Worm (Caenorhabditis elegans) whole organism, L1 larva: ENCODE data around the gene Y43F8C.23.
A peak's percentile ranks its signal among the peaks of the same experiment; 100 is the strongest.

Experiments used
- F16B12.6 ChIP-seq: fragments of 150-350 bp; optimal IDR thresholded peaks from 2 replicates; lab custom pipeline; 2014; ENCODE audit warnings: missing biosample characterization, missing genetic modification characterization
- alr-1 ChIP-seq: fragments of 200-800 bp; sonication (Bioruptor generic); optimal IDR thresholded peaks from 2 replicates; lab custom pipeline; 2018; ENCODE audit warnings: borderline replicate concordance, mild to moderate bottlenecking, missing genetic modification characterization, missing compliant biosample characterization
- aly-2 ChIP-seq: fragments of 150-350 bp; optimal IDR thresholded peaks from 2 replicates; lab custom pipeline; 2014; ENCODE audit warnings: missing biosample characterization, missing genetic modification characterization
- blmp-1 ChIP-seq: fragments of 150-350 bp; optimal IDR thresholded peaks from 2 replicates; lab custom pipeline; 2014; ENCODE audit warnings: missing biosample characterization, missing genetic modification characterization
- ceh-88 ChIP-seq: fragments of 200-800 bp; sonication (Bioruptor generic); IDR thresholded peaks from 2 replicates; pipeline ENCODE4 v1.3.6; 2022; ENCODE audit warnings: missing genetic modification characterization, missing compliant biosample characterization
- ces-1 ChIP-seq: fragments of 150-350 bp; optimal IDR thresholded peaks from 2 replicates; lab custom pipeline; 2014; ENCODE audit warnings: missing biosample characterization, missing genetic modification reagents, missing genetic modification characterization
- dpl-1 ChIP-seq, 3 experiments: fragments of 150-350 bp in 2 of 3; sonication (generic microtip) in 1 of 3; optimal IDR thresholded peaks; 2 replicates each; lab custom pipeline; 2014 to 2017; ENCODE audit warnings: missing biosample characterization in 3 of 3, missing genetic modification characterization in 3 of 3, missing genetic modification reagents in 3 of 3
- dsc-1 ChIP-seq: sonication (generic microtip); optimal IDR thresholded peaks from 2 replicates; lab custom pipeline; 2016; ENCODE audit warnings: mild to moderate bottlenecking, missing genetic modification characterization, missing compliant biosample characterization
- efl-1 ChIP-seq, 4 experiments: fragments of 150-350 bp; optimal IDR thresholded peaks in 3 of 4; peaks in 1 of 4; 1 replicate in 1 of 4; 2 replicates in 3 of 4; lab custom pipeline; 2014; ENCODE audit warnings: missing biosample characterization in 2 of 4, missing genetic modification characterization in 2 of 4, missing genetic modification reagents in 2 of 4
- elt-3 ChIP-seq, 6 experiments: fragments of 150-350 bp in 1 of 6; sonication (generic microtip); optimal IDR thresholded peaks; 2 replicates each; lab custom pipeline; 2017 to 2018; ENCODE audit warnings: missing biosample characterization in 6 of 6, missing genetic modification characterization in 6 of 6, inconsistent platforms in 1 of 6
- fkh-10 ChIP-seq: sonication (generic microtip); optimal IDR thresholded peaks from 2 replicates; lab custom pipeline; 2017; ENCODE audit warnings: missing biosample characterization, missing genetic modification reagents, missing genetic modification characterization
- hlh-17 ChIP-seq: fragments of 200-800 bp; sonication (Bioruptor generic); optimal IDR thresholded peaks from 2 replicates; lab custom pipeline; 2018; ENCODE audit warnings: missing genetic modification characterization, mild to moderate bottlenecking, missing compliant biosample characterization, moderate library complexity, borderline replicate concordance
- hlh-4 ChIP-seq: sonication (generic microtip); optimal IDR thresholded peaks from 2 replicates; lab custom pipeline; 2016; ENCODE audit warnings: mild to moderate bottlenecking, missing genetic modification characterization, missing compliant biosample characterization
- hpl-2 ChIP-seq: fragments of 150-350 bp; optimal IDR thresholded peaks from 2 replicates; lab custom pipeline; 2014; ENCODE audit warnings: missing biosample characterization, missing genetic modification reagents, missing genetic modification characterization
- jun-1 ChIP-seq: fragments of 150-350 bp; optimal IDR thresholded peaks from 2 replicates; lab custom pipeline; 2014; ENCODE audit warnings: missing biosample characterization, missing genetic modification reagents, missing genetic modification characterization
- lin-13 ChIP-seq: fragments of 150-350 bp; optimal IDR thresholded peaks from 2 replicates; lab custom pipeline; 2014; ENCODE audit warnings: missing biosample characterization, missing genetic modification reagents, missing genetic modification characterization
- lir-3 ChIP-seq: sonication (generic microtip); optimal IDR thresholded peaks from 2 replicates; lab custom pipeline; 2016; ENCODE audit warnings: mild to moderate bottlenecking, missing genetic modification characterization, moderate library complexity, missing compliant biosample characterization; ENCODE audit not compliant: poor library complexity
- lsy-2 ChIP-seq, 2 experiments: fragments of 150-350 bp; optimal IDR thresholded peaks; 2 replicates each; lab custom pipeline; 2014; ENCODE audit warnings: missing biosample characterization in 2 of 2, missing genetic modification characterization in 2 of 2
- mdl-1 ChIP-seq, 2 experiments: fragments of 150-350 bp; optimal IDR thresholded peaks; 2 replicates each; lab custom pipeline; 2014 to 2017; ENCODE audit warnings: missing biosample characterization in 2 of 2, missing genetic modification characterization in 2 of 2, inconsistent platforms in 1 of 2
- mep-1 ChIP-seq: fragments of 150-350 bp; optimal IDR thresholded peaks from 2 replicates; lab custom pipeline; 2014; ENCODE audit warnings: missing biosample characterization, missing genetic modification characterization
- nhr-19 ChIP-seq: fragments of 200-800 bp; sonication (Bioruptor generic); conservative IDR thresholded peaks from 2 replicates; pipeline ENCODE4 v1.3.6; 2022; ENCODE audit warnings: missing genetic modification characterization, missing compliant biosample characterization
- nhr-47 ChIP-seq: sonication (generic microtip); optimal IDR thresholded peaks from 2 replicates; lab custom pipeline; 2016; ENCODE audit warnings: mild to moderate bottlenecking, missing genetic modification characterization, moderate library complexity, missing compliant biosample characterization
- nhr-76 ChIP-seq: sonication (generic microtip); optimal IDR thresholded peaks from 2 replicates; lab custom pipeline; 2017; ENCODE audit warnings: missing biosample characterization, missing genetic modification characterization
- nhr-85 ChIP-seq: sonication (generic microtip); peaks from one replicate; lab custom pipeline; 2016; ENCODE audit warnings: missing genetic modification characterization, inconsistent platforms, missing compliant biosample characterization
- pag-3 ChIP-seq: sonication (generic microtip); optimal IDR thresholded peaks from 2 replicates; lab custom pipeline; 2017; ENCODE audit warnings: missing genetic modification characterization, mild to moderate bottlenecking, missing compliant biosample characterization, antibody characterized with exemption, borderline replicate concordance; ENCODE audit not compliant: insufficient read depth
- pax-3 ChIP-seq: fragments of 200-800 bp; sonication (Bioruptor generic); optimal IDR thresholded peaks from 2 replicates; lab custom pipeline; 2018; ENCODE audit warnings: mild to moderate bottlenecking, missing genetic modification characterization, moderate library complexity, missing compliant biosample characterization
- rnt-1 ChIP-seq: sonication (generic microtip); optimal IDR thresholded peaks from 2 replicates; lab custom pipeline; 2016; ENCODE audit warnings: mild to moderate bottlenecking, missing genetic modification characterization, moderate library complexity, missing compliant biosample characterization
- skn-1 ChIP-seq: fragments of 150-350 bp; optimal IDR thresholded peaks from 2 replicates; lab custom pipeline; 2014; ENCODE audit warnings: missing biosample characterization, missing genetic modification characterization
- snpc-4 ChIP-seq: fragments of 150-350 bp; optimal IDR thresholded peaks from 2 replicates; lab custom pipeline; 2014; ENCODE audit warnings: missing biosample characterization, missing genetic modification characterization
- tbx-2 ChIP-seq: sonication (generic microtip); optimal IDR thresholded peaks from 2 replicates; lab custom pipeline; 2016; ENCODE audit warnings: missing genetic modification characterization, missing compliant biosample characterization
- tlp-1 ChIP-seq: fragments of 150-350 bp; optimal IDR thresholded peaks from 2 replicates; lab custom pipeline; 2014; ENCODE audit warnings: missing biosample characterization, missing genetic modification characterization
- unc-98 ChIP-seq: fragments of 200-800 bp; sonication (Bioruptor generic); IDR thresholded peaks from 2 replicates; pipeline ENCODE4 v1.3.6; 2022; ENCODE audit warnings: missing genetic modification characterization, missing compliant biosample characterization
- vab-15 ChIP-seq: sonication (generic microtip); optimal IDR thresholded peaks from 2 replicates; lab custom pipeline; 2017; ENCODE audit warnings: missing genotype, mild to moderate bottlenecking, missing genetic modification characterization, missing compliant biosample characterization
- zag-1 ChIP-seq: fragments of 150-350 bp; optimal IDR thresholded peaks from 2 replicates; lab custom pipeline; 2014; ENCODE audit warnings: missing biosample characterization, missing genetic modification characterization
- ztf-4 ChIP-seq: fragments of 150-350 bp; optimal IDR thresholded peaks from 2 replicates; lab custom pipeline; 2014; ENCODE audit warnings: missing biosample characterization, missing genetic modification characterization

Y43F8C.23 gene

ce11 chrV:19743794-19744193 is 32.2 kb upstream of the Y43F8C.23 start:
- TF ChIP-seq mep-1 = no peak
- TF ChIP-seq nhr-85 (tag; lab: Kevin White, UChicago) = peak; percentile 11
- no peak for TF ChIP-seq ceh-88
- TF ChIP-seq, all 84 proteins: peak for 1

ce11 chrV:19743305-19743704 is 31.8 kb upstream of the Y43F8C.23 start, which contains the start of gene W04E12.4:
Gene W04E12.4 (plus strand): TSS chrV:19743605.
- TF ChIP-seq fkh-10 (GFP tag; lab: Kevin White, UChicago) (no peak), mep-1 (no peak), dpl-1 (GFP tag; optimal IDR thresholded peaks at IDR 0.05; lab: Kevin White, UChicago) (no peak), tlp-1 (tag; lab: Kevin White, UChicago) (no peak), lir-3 (tag; lab: Kevin White, UChicago) (no peak), unc-98 (GFP tag; lab: Robert Waterston, UW) (no peak), hpl-2 (GFP tag; lab: Kevin White, UChicago) (no peak), lin-13 (GFP tag; lab: Kevin White, UChicago) (no peak), skn-1 (tag; lab: Kevin White, UChicago) (no peak), ceh-88 (no peak), jun-1 (tag; lab: Kevin White, UChicago) (no peak), blmp-1 (tag; lab: Kevin White, UChicago) (no peak), F16B12.6 (tag; lab: Kevin White, UChicago) (no peak)

- TF ChIP-seq elt-3 (tag; optimal IDR thresholded peaks at IDR 0.05; lab: Kevin White, UChicago) (no peak), alr-1 (no peak), zag-1 (tag; lab: Kevin White, UChicago) (no peak), aly-2 (tag; lab: Kevin White, UChicago) (no peak), pag-3 (no peak), snpc-4 (tag; lab: Kevin White, UChicago) (no peak), ztf-4 (no peak), nhr-76 (tag; lab: Kevin White, UChicago) (no peak), F16B12.6 (tag; lab: Kevin White, UChicago) (no peak), mdl-1 (tag; optimal IDR thresholded peaks at IDR 0.05; lab: Kevin White, UChicago) (no peak), fkh-10 (GFP tag; lab: Kevin White, UChicago) (no peak)
Observed at ce11 chrV:19741651-19742050, 30.1 kb upstream of the Y43F8C.23 start, which contains the start of gene W04E12.3. Gene W04E12.3 (plus strand): TSS chrV:19741951.

- no peak for TF ChIP-seq F16B12.6 (tag; lab: Kevin White, UChicago)
- no peak for TF ChIP-seq dsc-1 (tag; lab: Kevin White, UChicago)
- TF ChIP-seq rnt-1 (tag; lab: Kevin White, UChicago) = no peak
- no peak for TF ChIP-seq nhr-19
- no peak for TF ChIP-seq hpl-2 (GFP tag; lab: Kevin White, UChicago)
- TF ChIP-seq dpl-1 (GFP tag; optimal IDR thresholded peaks at IDR 0.05; lab: Kevin White, UChicago) = no peak
- TF ChIP-seq nhr-85 (tag; lab: Kevin White, UChicago) = no peak
Observed at ce11 chrV:19741034-19741433, 29.5 kb upstream of the Y43F8C.23 start, which contains the start of gene W04E12.2. Gene W04E12.2 (minus strand): TSS chrV:19741134.

- TF ChIP-seq efl-1 (optimal IDR thresholded peaks at IDR 0.05; lab: Kevin White, UChicago) = no peak
- TF ChIP-seq efl-1 (GFP tag; optimal IDR thresholded peaks at IDR 0.05 in 1 of 2; lab: Kevin White, UChicago) = no peak
- TF ChIP-seq nhr-47 (tag; lab: Kevin White, UChicago) = no peak
- TF ChIP-seq fkh-10 (GFP tag; lab: Kevin White, UChicago) = no peak
- no peak for TF ChIP-seq lsy-2 (tag; optimal IDR thresholded peaks at IDR 0.05; lab: Kevin White, UChicago)
- TF ChIP-seq hlh-17 = no peak
- no peak for TF ChIP-seq elt-3 (tag; optimal IDR thresholded peaks at IDR 0.05; lab: Kevin White, UChicago)
- no peak for TF ChIP-seq dpl-1 (GFP tag; optimal IDR thresholded peaks at IDR 0.05; lab: Kevin White, UChicago)
- TF ChIP-seq mdl-1 (tag; optimal IDR thresholded peaks at IDR 0.05; lab: Kevin White, UChicago) = no peak
- no peak for TF ChIP-seq dsc-1 (tag; lab: Kevin White, UChicago)
- TF ChIP-seq hlh-4 (tag; lab: Kevin White, UChicago) = no peak
- TF ChIP-seq ces-1 (GFP tag; lab: Kevin White, UChicago) = no peak
- TF ChIP-seq pax-3 (tag; lab: Kevin White, UChicago) = no peak
- no peak for TF ChIP-seq tbx-2 (tag; lab: Kevin White, UChicago)
- no peak for TF ChIP-seq vab-15 (tag; lab: Kevin White, UChicago)
- TF ChIP-seq, all 84 proteins: peak for 0
Observed at ce11 chrV:19738117-19738516, 26.6 kb upstream of the Y43F8C.23 start, which contains the start of gene fbxa-131. Gene fbxa-131 (plus strand): TSS chrV:19738417.
